Fruit fly (Drosophila melanogaster): Measurements from ENCODE around the gene Pglym87.

Pglym87 gene

DNA sequence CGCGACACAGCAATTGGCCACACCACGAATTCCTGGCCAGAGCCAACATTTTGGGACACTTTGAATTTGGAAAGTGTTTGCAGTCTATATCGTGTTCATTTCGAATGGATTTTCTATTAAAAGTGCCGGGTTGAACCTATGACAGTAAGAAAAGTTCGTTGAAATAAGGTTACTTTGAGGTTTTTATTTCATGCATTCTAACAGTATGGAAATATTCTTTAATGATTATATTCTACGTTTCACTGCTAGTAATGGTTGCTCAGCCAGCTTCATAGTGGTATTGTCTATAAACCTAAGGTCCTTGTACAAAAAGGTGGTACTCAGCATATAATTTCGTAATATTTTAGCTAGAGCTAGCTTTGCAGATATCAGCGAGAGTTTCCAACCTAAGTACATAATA, at the start of gene Pglym87:
Gene Pglym87 (minus strand): TSS at position 101 of the 400 bp plus-strand sequence.
- TF ChIP-seq CG17801 (GFP tag; optimal IDR thresholded peaks at IDR 0.05; ENCODE audit: partially characterized antibody) = no peak

DNA sequence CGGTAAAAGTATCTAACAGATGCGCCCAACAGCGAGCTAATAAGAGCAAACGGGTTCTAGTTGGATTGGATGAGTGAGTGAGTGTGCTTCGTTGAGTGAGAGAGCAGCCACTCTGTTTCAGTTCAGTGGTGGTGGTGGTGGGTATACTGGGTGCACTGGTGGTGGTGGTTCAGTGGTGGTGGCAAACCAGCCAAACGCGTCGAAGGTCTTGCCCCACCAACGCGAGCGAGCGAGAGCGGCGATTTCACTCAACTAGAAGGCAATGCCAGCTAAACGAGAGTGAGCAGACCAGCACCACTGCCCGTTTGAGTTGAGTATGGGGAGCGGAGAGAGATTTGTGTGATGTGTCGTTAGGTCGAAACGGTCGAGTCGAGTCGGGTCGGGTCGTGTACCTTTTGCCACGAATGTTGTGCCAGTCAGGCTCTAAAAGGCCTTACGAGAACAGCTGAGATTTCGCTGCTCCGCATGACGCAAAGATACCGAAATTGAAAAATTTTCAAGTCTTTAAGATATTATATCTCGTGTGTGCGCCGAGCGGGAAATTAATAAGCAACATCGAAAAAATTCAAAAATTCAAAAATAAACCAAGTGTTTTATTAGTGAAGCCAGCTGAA, 48.3 kb upstream of the Pglym87 start:
- no peak for TF ChIP-seq CG17801 (GFP tag; optimal IDR thresholded peaks at IDR 0.05; ENCODE audit: partially characterized antibody)

- no peak for TF ChIP-seq CG17801 (GFP tag; optimal IDR thresholded peaks at IDR 0.05; ENCODE audit: partially characterized antibody)
These were observed 46.5 kb upstream of the Pglym87 start for dm6 chr3R:12279019-12279418.

DNA sequence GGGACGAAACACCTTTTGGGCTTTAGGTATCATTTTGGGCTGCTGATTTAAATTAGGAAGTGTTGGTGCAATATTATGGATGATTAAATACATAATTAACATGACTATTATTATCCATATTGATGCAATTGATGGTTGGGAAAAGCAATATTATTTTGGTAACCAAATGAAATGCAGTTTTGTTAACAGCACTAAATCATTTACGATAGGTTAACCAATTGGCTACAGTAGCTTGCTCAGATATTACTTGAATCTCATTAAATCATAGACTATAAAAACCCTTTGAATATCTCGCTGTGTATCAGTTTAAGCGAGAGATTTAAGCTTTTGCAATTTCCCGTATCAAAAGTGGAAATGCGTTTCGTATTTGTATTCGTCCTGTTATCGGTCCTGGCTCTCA, 40.3 kb upstream of the Pglym87 start, which contains the start of gene Sfp87B:
Gene Sfp87B (plus strand): TSS at position 301 of the 400 bp plus-strand sequence.
- no peak for TF ChIP-seq CG17801 (GFP tag; optimal IDR thresholded peaks at IDR 0.05; ENCODE audit: partially characterized antibody)

dm6 chr3R:12270590-12270989, 38.1 kb upstream of the Pglym87 start, which contains the start of gene CG17738:
CG17738 (plus strand) TSS chr3R:12270890.
- no peak for TF ChIP-seq CG17801 (GFP tag; optimal IDR thresholded peaks at IDR 0.05; ENCODE audit: partially characterized antibody)

DNA sequence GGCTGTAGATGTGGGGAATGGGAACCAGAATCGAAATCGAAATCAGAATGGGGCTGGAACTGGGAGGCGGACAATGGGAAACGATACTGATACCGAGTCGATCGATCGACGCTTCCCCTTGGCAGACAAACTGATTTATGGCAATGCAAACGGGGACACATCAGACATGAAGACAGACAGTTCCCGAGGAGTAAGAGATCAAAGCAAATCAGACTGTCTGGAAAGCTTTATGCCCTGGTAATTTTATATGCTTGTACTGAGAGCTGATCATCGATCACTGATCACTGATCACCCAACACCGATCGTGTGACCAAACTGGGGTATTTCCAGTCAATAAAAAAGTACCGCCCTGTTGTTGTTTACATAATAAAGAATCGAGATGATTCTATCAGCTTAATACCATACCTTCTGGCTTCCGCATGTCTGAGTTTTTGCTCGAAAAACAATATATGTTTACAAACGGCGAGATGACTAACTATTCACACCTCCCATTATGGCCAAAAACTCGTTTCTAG, 37.4 kb upstream of the Pglym87 start:
- no peak for TF ChIP-seq CG17801 (GFP tag; optimal IDR thresholded peaks at IDR 0.05; ENCODE audit: partially characterized antibody)

dm6 chr3R:12260669-12261068, 28.1 kb upstream of the Pglym87 start, which contains the start of gene CG44038:
CG44038 (plus strand) TSS chr3R:12260969.
- TF ChIP-seq CG17801 (GFP tag; optimal IDR thresholded peaks at IDR 0.05; ENCODE audit: partially characterized antibody) = no peak

DNA sequence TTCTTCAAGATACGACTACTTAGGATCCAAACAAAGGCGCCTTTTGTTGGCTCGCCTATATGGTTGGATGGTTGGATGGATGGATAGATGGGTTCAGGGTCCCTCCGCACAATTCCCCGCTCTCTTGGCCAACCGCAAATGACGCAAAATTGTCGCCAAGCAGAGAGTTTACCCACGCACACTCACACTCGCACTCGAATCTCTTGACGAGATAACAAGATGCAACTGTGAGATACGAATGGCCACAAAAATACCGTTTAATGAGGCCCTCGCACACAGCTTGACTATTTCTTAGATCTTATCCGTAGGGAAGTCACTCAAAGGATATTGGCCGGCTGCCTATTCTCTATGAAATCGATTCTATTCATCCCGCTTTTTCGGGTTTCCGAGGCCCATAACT, 27.3 kb upstream of the Pglym87 start:
- no peak for TF ChIP-seq CG17801 (GFP tag; optimal IDR thresholded peaks at IDR 0.05; ENCODE audit: partially characterized antibody)

DNA sequence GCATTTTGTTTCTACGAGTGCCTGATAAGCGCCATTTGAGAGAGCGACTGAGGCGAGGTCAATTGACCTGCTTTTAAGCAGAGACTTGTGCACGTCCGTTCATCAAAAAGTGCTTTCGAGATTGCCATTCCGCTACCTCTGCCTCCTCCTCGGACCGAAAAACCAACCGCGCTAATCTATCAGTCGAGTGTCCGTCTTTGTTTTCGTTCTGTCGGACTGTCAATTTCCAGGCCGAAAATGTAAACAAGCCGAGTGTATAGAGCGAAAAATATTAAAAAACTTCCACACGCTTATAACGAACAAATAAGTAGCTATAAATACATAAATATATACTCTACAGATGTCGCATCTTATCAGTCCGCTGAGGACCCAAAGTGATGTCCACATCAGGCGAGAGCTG, 26.5 kb upstream of the Pglym87 start:
- no peak for TF ChIP-seq CG17801 (GFP tag; optimal IDR thresholded peaks at IDR 0.05; ENCODE audit: partially characterized antibody)

DNA sequence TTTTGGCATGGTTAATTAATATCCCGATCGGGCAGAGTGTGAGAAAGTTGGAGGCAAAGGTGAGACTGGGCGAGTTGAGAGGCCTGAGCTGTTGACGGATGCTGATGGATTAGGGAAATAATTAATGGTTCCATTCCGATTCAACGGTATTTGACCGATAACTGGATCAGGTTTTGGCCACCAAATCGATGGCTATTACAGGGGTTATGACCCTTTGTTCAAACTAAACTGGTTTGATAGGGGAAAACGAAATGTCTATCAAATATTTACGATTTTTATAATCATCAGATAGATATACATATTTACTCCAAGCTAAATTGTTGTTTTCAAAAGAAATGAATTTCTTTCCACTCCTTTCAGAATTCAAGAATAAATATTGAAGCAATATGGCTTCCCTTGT, 25.9 kb upstream of the Pglym87 start, which contains the start of the genes CG44037 and svp:
Gene CG44037 (plus strand): TSS at position 301 of the 400 bp plus-strand sequence.
Gene svp (plus strand): TSS at position 301 of the 400 bp plus-strand sequence.
- TF ChIP-seq CG17801 (GFP tag; optimal IDR thresholded peaks at IDR 0.05; ENCODE audit: partially characterized antibody) = no peak

DNA sequence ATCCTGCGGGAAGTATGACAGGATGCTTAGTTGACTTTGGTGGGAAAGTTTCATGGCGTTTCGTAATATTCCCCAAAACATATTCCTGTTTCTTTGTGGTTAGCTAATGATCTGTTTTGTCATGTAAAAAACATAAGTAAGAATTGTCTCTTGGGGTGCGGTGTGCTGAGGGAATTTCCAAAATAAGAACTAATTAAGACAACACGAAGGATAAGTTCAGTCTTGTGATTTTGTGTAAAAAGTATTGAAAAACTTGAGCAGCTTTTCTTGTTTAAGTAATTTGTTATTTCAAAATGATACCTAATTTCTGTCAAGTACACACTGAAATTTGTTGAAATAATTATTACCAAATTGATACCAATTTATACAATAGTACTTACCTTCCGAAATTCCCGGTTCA, 21.4 kb upstream of the Pglym87 start, which contains the start of gene CG3942:
Gene CG3942 (plus strand): TSS at position 301 of the 400 bp plus-strand sequence.
- no peak for TF ChIP-seq CG17801 (GFP tag; optimal IDR thresholded peaks at IDR 0.05; ENCODE audit: partially characterized antibody)

DNA sequence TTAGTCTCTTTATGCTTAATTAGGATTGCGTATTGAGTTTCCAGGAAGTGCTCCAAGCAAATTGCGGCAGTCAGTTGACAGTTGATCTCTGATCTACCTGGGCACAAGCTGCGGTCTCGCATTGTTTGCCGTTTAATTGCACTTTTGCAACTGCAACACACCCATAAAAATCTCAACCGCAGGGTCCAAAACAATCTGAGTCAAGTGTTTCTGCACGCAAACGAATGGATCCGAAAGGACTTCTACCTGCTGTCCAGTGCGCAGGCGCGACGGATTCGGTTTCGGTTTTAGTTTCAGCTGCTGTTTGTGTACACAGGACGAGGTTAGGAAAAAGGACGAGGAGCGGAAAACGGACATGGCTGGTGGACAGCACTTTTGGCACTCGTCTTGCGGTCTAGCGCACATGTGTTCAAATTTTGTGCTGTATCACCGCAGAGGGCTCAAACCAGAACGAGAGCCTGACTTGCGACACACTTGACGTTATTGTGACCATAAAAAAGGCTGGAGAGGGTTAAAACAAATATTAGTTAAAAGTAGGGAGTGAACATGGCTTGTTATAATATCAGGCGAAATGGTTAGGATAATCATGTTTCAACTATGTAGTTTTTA, 20.0 kb upstream of the Pglym87 start:
- no peak for TF ChIP-seq CG17801 (GFP tag; optimal IDR thresholded peaks at IDR 0.05; ENCODE audit: partially characterized antibody)

- TF ChIP-seq CG17801 (GFP tag; optimal IDR thresholded peaks at IDR 0.05; ENCODE audit: partially characterized antibody) = no peak
These were observed 19.0 kb upstream of the Pglym87 start for dm6 chr3R:12251534-12251933.

- no peak for TF ChIP-seq CG17801 (GFP tag; optimal IDR thresholded peaks at IDR 0.05; ENCODE audit: partially characterized antibody)
These were observed 17.7 kb upstream of the Pglym87 start for dm6 chr3R:12250204-12250603.

dm6 chr3R:12248243-12248642, 15.7 kb upstream of the Pglym87 start:
- TF ChIP-seq CG17801 (GFP tag; optimal IDR thresholded peaks at IDR 0.05; ENCODE audit: partially characterized antibody) = no peak

dm6 chr3R:12244468-12245060, 12.0 kb upstream of the Pglym87 start:
- no peak for TF ChIP-seq CG17801 (GFP tag; optimal IDR thresholded peaks at IDR 0.05; ENCODE audit: partially characterized antibody)
